Comparison of ENCODE assay signal across 2 worm cellular contexts in genomic region chrX:3362378-3362777, ce11.
TF ChIP-seq lines count a peak whose summit lies in the region.

Gene dhs-26, minus strand, starts transcription at chrX:3362493.

TF ChIP-seq in whole organism, L4 larva, 104 proteins besides CTCF, POLR2A, EP300 and RAD21 (continues in another document):
- TF ChIP-seq nhr-76 (tag; optimal IDR thresholded peaks at IDR 0.05; lab: Kevin White, UChicago) (no peak), ceh-32 (tag; optimal IDR thresholded peaks at IDR 0.05; lab: Kevin White, UChicago; ENCODE audit: poor library complexity) (no peak), ZK546.5 (tag; optimal IDR thresholded peaks at IDR 0.05; lab: Kevin White, UChicago) (no peak), attf-4 (tag; optimal IDR thresholded peaks at IDR 0.05; lab: Kevin White, UChicago) (no peak), zfp-2 (tag; optimal IDR thresholded peaks at IDR 0.05; lab: Kevin White, UChicago) (no peak), ama-1 (optimal IDR thresholded peaks at IDR 0.05; lab: Kevin White, UChicago) (no peak), snpc-1.2 (GFP tag; IDR thresholded peaks at IDR 0.05; lab: Robert Waterston, UW) (no peak), egl-43 (GFP tag; IDR thresholded peaks at IDR 0.05; lab: Robert Waterston, UW) (no peak), F44E2.7 (GFP tag; IDR thresholded peaks at IDR 0.05; lab: Robert Waterston, UW) (no peak), nhr-77 (tag; optimal IDR thresholded peaks at IDR 0.05; lab: Kevin White, UChicago) (peak; percentile 77), nhr-102 (tag; optimal IDR thresholded peaks at IDR 0.05; lab: Kevin White, UChicago) (no peak), daf-16 (GFP tag; optimal IDR thresholded peaks at IDR 0.05; lab: Kevin White, UChicago) (no peak), daf-16 (tag; optimal IDR thresholded peaks at IDR 0.05; lab: Kevin White, UChicago) (peak; percentile 89), dpl-1 (GFP tag; optimal IDR thresholded peaks at IDR 0.05; lab: Kevin White, UChicago) (no peak), ceh-82 (tag; optimal IDR thresholded peaks at IDR 0.05; lab: Kevin White, UChicago) (no peak), daf-19 (GFP tag; conservative IDR thresholded peaks at IDR 0.05; lab: Robert Waterston, UW) (no peak), mdt-29 (GFP tag; IDR thresholded peaks at IDR 0.05; lab: Robert Waterston, UW) (no peak), ZK337.2 (GFP tag; IDR thresholded peaks at IDR 0.05; lab: Robert Waterston, UW) (no peak), mxl-2 (GFP tag; conservative IDR thresholded peaks at IDR 0.05; lab: Robert Waterston, UW) (no peak), F10B5.3 (tag; optimal IDR thresholded peaks at IDR 0.05; lab: Kevin White, UChicago) (no peak), T26A8.4 (GFP tag; IDR thresholded peaks at IDR 0.05; lab: Robert Waterston, UW) (no peak), jun-1 (tag; optimal IDR thresholded peaks at IDR 0.05; lab: Kevin White, UChicago) (no peak), saeg-2 (GFP tag; IDR thresholded peaks at IDR 0.05; lab: Robert Waterston, UW) (no peak), unc-62 (GFP tag; optimal IDR thresholded peaks at IDR 0.05 in 1 of 2; lab: Kevin White, UChicago) (no peak), unc-62 (tag; optimal IDR thresholded peaks at IDR 0.05; lab: Kevin White, UChicago) (no peak), nhr-10 (tag; optimal IDR thresholded peaks at IDR 0.05; lab: Kevin White, UChicago) (no peak), mes-2 (tag; optimal IDR thresholded peaks at IDR 0.05; lab: Kevin White, UChicago; ENCODE audit: poor library complexity, severe bottlenecking) (no peak), pqm-1 (tag; optimal IDR thresholded peaks at IDR 0.05; lab: Kevin White, UChicago) (peak; percentile 6), nhr-28 (tag; optimal IDR thresholded peaks at IDR 0.05; lab: Kevin White, UChicago) (peak; percentile 82), ztf-11 (tag; optimal IDR thresholded peaks at IDR 0.05; lab: Kevin White, UChicago) (no peak), spr-3 (GFP tag; optimal IDR thresholded peaks at IDR 0.05; lab: Kevin White, UChicago) (no peak), dmd-6 (GFP tag; IDR thresholded peaks at IDR 0.05; lab: Robert Waterston, UW) (peak; percentile 92), nhr-48 (tag; optimal IDR thresholded peaks at IDR 0.05; lab: Kevin White, UChicago) (peak; percentile 54), zip-2 (tag; optimal IDR thresholded peaks at IDR 0.05; lab: Kevin White, UChicago) (peak; percentile 16), ces-1 (GFP tag; optimal IDR thresholded peaks at IDR 0.05; lab: Kevin White, UChicago) (no peak), madf-9 (GFP tag; conservative IDR thresholded peaks at IDR 0.05; lab: Robert Waterston, UW) (no peak), egl-27 (tag; optimal IDR thresholded peaks at IDR 0.05; lab: Kevin White, UChicago) (no peak), aly-2 (tag; optimal IDR thresholded peaks at IDR 0.05; lab: Kevin White, UChicago) (no peak), hlh-11 (tag; optimal IDR thresholded peaks at IDR 0.05; lab: Kevin White, UChicago) (no peak), nhr-41 (GFP tag; IDR thresholded peaks at IDR 0.05; lab: Robert Waterston, UW) (no peak), D1046.2 (GFP tag; IDR thresholded peaks at IDR 0.05; lab: Robert Waterston, UW) (no peak), ceh-44 (GFP tag; IDR thresholded peaks at IDR 0.05; lab: Robert Waterston, UW) (no peak), lin-13 (GFP tag; optimal IDR thresholded peaks at IDR 0.05; lab: Kevin White, UChicago) (no peak), sdz-12 (GFP tag; optimal IDR thresholded peaks at IDR 0.05; lab: Kevin White, UChicago) (no peak), hmg-1.1 (GFP tag; IDR thresholded peaks at IDR 0.05; lab: Robert Waterston, UW) (no peak), mdl-1 (tag; optimal IDR thresholded peaks at IDR 0.05; lab: Kevin White, UChicago) (no peak), skn-1 (tag; optimal IDR thresholded peaks at IDR 0.05; lab: Kevin White, UChicago) (no peak), dve-1 (tag; optimal IDR thresholded peaks at IDR 0.05; lab: Kevin White, UChicago; ENCODE audit: insufficient read depth) (peak; percentile 74), arid-1 (GFP tag; conservative IDR thresholded peaks at IDR 0.05; lab: Robert Waterston, UW) (no peak)

TF ChIP-seq in whole organism, young adult, 124 proteins besides CTCF, POLR2A, EP300 and RAD21:
- TF ChIP-seq unc-62 (GFP tag; optimal IDR thresholded peaks at IDR 0.05; lab: Kevin White, UChicago) (peak; percentile 21), nhr-80 (tag; optimal IDR thresholded peaks at IDR 0.05; lab: Kevin White, UChicago) (peak; percentile 82), efl-1 (GFP tag; optimal IDR thresholded peaks at IDR 0.05; lab: Kevin White, UChicago) (no peak)

Comparison
In these comparisons a context has a peak if more than half of its experiments do, and no peak if none do; other contexts are left out.
1. Of the 7 proteins assayed by ChIP-seq in both whole organism, young adult and whole organism, L4 larva: peak only in whole organism, young adult: unc-62; only in whole organism, L4 larva: none; in both: none; in neither: 6.